Worm (Caenorhabditis elegans) whole organism, young adult: ENCODE measurements around the gene srh-15.

Source experiments
- B0019.2 ChIP-seq: fragments of 200-800 bp; sonication (Bioruptor generic); conservative IDR thresholded peaks from 2 replicates; pipeline ENCODE4 v1.3.6; 2022; ENCODE audit warnings: missing genetic modification reagents, missing genetic modification characterization, missing compliant biosample characterization
- D2030.7 ChIP-seq: fragments of 200-800 bp; sonication (Bioruptor generic); IDR thresholded peaks from 2 replicates; pipeline ENCODE4 v1.3.6; 2022; ENCODE audit warnings: missing genetic modification reagents, missing genetic modification characterization, missing compliant biosample characterization
- F10E7.11 ChIP-seq: sonication (generic microtip); optimal IDR thresholded peaks from 2 replicates; lab custom pipeline; 2017; ENCODE audit warnings: mild to moderate bottlenecking, missing genetic modification characterization, moderate library complexity, missing compliant biosample characterization
- F33H1.4 ChIP-seq: fragments of 200-800 bp; sonication (Bioruptor generic); IDR thresholded peaks from 2 replicates; pipeline ENCODE4 v1.3.6; 2022; ENCODE audit warnings: missing genetic modification reagents, missing genetic modification characterization, missing compliant biosample characterization
- F52B5.7 ChIP-seq: sonication (generic microtip); optimal IDR thresholded peaks from 2 replicates; lab custom pipeline; 2016; ENCODE audit warnings: mild to moderate bottlenecking, missing genetic modification characterization, missing compliant biosample characterization
- K11D2.4 ChIP-seq: fragments of 200-800 bp; sonication (Bioruptor generic); IDR thresholded peaks from 2 replicates; pipeline ENCODE4 v1.3.6; 2022; ENCODE audit warnings: missing genetic modification reagents, missing genetic modification characterization, missing compliant biosample characterization
- K12H6.12 ChIP-seq: fragments of 200-800 bp; sonication (Bioruptor generic); optimal IDR thresholded peaks from 2 replicates; lab custom pipeline; 2018; ENCODE audit warnings: mild to moderate bottlenecking, missing genetic modification characterization, missing compliant biosample characterization
- T07F8.4 ChIP-seq: sonication (generic microtip); optimal IDR thresholded peaks from 2 replicates; lab custom pipeline; 2016; ENCODE audit warnings: mild to moderate bottlenecking, missing genetic modification characterization, moderate library complexity, missing compliant biosample characterization
- T26A5.8 ChIP-seq: sonication (generic microtip); optimal IDR thresholded peaks from 2 replicates; lab custom pipeline; 2016; ENCODE audit warnings: missing genetic modification characterization, missing compliant biosample characterization
- Y95B8A.8 ChIP-seq: fragments of 200-800 bp; sonication (Bioruptor generic); IDR thresholded peaks from 2 replicates; pipeline ENCODE4 v1.3.6; 2022; ENCODE audit warnings: missing genetic modification reagents, missing genetic modification characterization, missing compliant biosample characterization
- ZK185.1 ChIP-seq: sonication (generic microtip); optimal IDR thresholded peaks from 2 replicates; lab custom pipeline; 2016; ENCODE audit warnings: mild to moderate bottlenecking, missing genetic modification characterization, missing compliant biosample characterization; ENCODE audit not compliant: poor library complexity, severe bottlenecking
- akir-1 ChIP-seq: fragments of 200-800 bp; sonication (Bioruptor generic); optimal IDR thresholded peaks from 2 replicates; lab custom pipeline; 2018; ENCODE audit warnings: mild to moderate bottlenecking, missing genetic modification characterization, moderate library complexity, missing compliant biosample characterization
- aptf-3 ChIP-seq: fragments of 200-800 bp; sonication (Bioruptor generic); IDR thresholded peaks from 2 replicates; pipeline ENCODE4 v1.3.6; 2022; ENCODE audit warnings: missing genetic modification characterization, missing compliant biosample characterization
- atf-7 ChIP-seq: sonication (generic microtip); optimal IDR thresholded peaks from 2 replicates; lab custom pipeline; 2017; ENCODE audit warnings: mild to moderate bottlenecking, missing genetic modification characterization, missing compliant biosample characterization
- attf-3 ChIP-seq: fragments of 200-800 bp; sonication (Bioruptor generic); conservative IDR thresholded peaks from 2 replicates; pipeline ENCODE4 v1.3.6; 2022; ENCODE audit warnings: missing genetic modification reagents, missing genetic modification characterization, missing compliant biosample characterization
- attf-5 ChIP-seq: fragments of 200-800 bp; sonication (Bioruptor generic); optimal IDR thresholded peaks from 2 replicates; lab custom pipeline; 2018; ENCODE audit warnings: mild to moderate bottlenecking, missing genetic modification characterization, missing compliant biosample characterization
- bed-2 ChIP-seq: fragments of 200-800 bp; sonication (Bioruptor generic); IDR thresholded peaks from 2 replicates; pipeline ENCODE4 v1.3.6; 2022; ENCODE audit warnings: missing genetic modification reagents, missing genetic modification characterization, missing compliant biosample characterization
- ceh-27 ChIP-seq: fragments of 200-800 bp; sonication (Bioruptor generic); optimal IDR thresholded peaks from 2 replicates; lab custom pipeline; 2018; ENCODE audit warnings: mild to moderate bottlenecking, missing genetic modification characterization, moderate library complexity, missing compliant biosample characterization
- dox-1 ChIP-seq: fragments of 200-800 bp; sonication (Bioruptor generic); IDR thresholded peaks from 2 replicates; pipeline ENCODE4 v1.3.6; 2022; ENCODE audit warnings: missing genetic modification reagents, missing genetic modification characterization, missing compliant biosample characterization
- efl-1 ChIP-seq: fragments of 150-350 bp; optimal IDR thresholded peaks from 2 replicates; lab custom pipeline; 2014; ENCODE audit warnings: missing biosample characterization, missing genetic modification reagents, missing genetic modification characterization
- ekl-4 ChIP-seq: fragments of 200-800 bp; sonication (Bioruptor generic); IDR thresholded peaks from 2 replicates; pipeline ENCODE4 v1.3.6; 2022; ENCODE audit warnings: missing genetic modification reagents, missing genetic modification characterization, missing compliant biosample characterization
- ets-4 ChIP-seq: fragments of 200-800 bp; sonication (Bioruptor generic); optimal IDR thresholded peaks from 2 replicates; lab custom pipeline; 2018; ENCODE audit warnings: mild to moderate bottlenecking, missing genetic modification characterization, missing compliant biosample characterization
- him-1 ChIP-seq: sonication (generic microtip); optimal IDR thresholded peaks from 2 replicates; lab custom pipeline; 2016; ENCODE audit warnings: missing genotype, missing genetic modification reagents, missing genetic modification characterization, missing compliant biosample characterization
- hlh-26 ChIP-seq: fragments of 200-800 bp; sonication (Bioruptor generic); conservative IDR thresholded peaks from 2 replicates; pipeline ENCODE4 v1.3.6; 2022; ENCODE audit warnings: missing genetic modification reagents, missing genetic modification characterization, missing compliant biosample characterization
- hmg-1.2 ChIP-seq: fragments of 200-800 bp; sonication (Bioruptor generic); IDR thresholded peaks from 2 replicates; pipeline ENCODE4 v1.3.6; 2022; ENCODE audit warnings: missing genetic modification reagents, missing genetic modification characterization, missing compliant biosample characterization
- hmg-20 ChIP-seq: fragments of 200-800 bp; sonication (Bioruptor generic); IDR thresholded peaks from 2 replicates; pipeline ENCODE4 v1.3.6; 2022; ENCODE audit warnings: missing genetic modification reagents, missing genetic modification characterization, missing compliant biosample characterization
- lin-40 ChIP-seq: sonication (generic microtip); optimal IDR thresholded peaks from 2 replicates; lab custom pipeline; 2016; ENCODE audit warnings: missing genetic modification characterization, mild to moderate bottlenecking, missing compliant biosample characterization, missing genotype, missing genetic modification reagents
- lin-54 ChIP-seq: fragments of 200-800 bp; sonication (Bioruptor generic); optimal IDR thresholded peaks from 2 replicates; lab custom pipeline; 2018; ENCODE audit warnings: mild to moderate bottlenecking, missing genetic modification characterization, missing compliant biosample characterization
- madf-10 ChIP-seq: sonication (generic microtip); optimal IDR thresholded peaks from 2 replicates; lab custom pipeline; 2016; ENCODE audit warnings: mild to moderate bottlenecking, missing genetic modification characterization, missing compliant biosample characterization
- madf-3 ChIP-seq: fragments of 200-800 bp; sonication (Bioruptor generic); IDR thresholded peaks from 2 replicates; pipeline ENCODE4 v1.3.6; 2022; ENCODE audit warnings: missing genetic modification reagents, missing genetic modification characterization, missing compliant biosample characterization
- madf-6 ChIP-seq: fragments of 200-800 bp; sonication (Bioruptor generic); IDR thresholded peaks from 2 replicates; pipeline ENCODE4 v1.3.6; 2022; ENCODE audit warnings: missing genetic modification reagents, missing genetic modification characterization, missing compliant biosample characterization
- madf-8 ChIP-seq: fragments of 200-800 bp; sonication (Bioruptor generic); conservative IDR thresholded peaks from 2 replicates; pipeline ENCODE4 v1.3.6; 2022; ENCODE audit warnings: missing genetic modification reagents, missing genetic modification characterization, missing compliant biosample characterization
- mxl-1 ChIP-seq: sonication (generic microtip); optimal IDR thresholded peaks from 2 replicates; lab custom pipeline; 2016; ENCODE audit warnings: missing genetic modification characterization, missing compliant biosample characterization
- nhr-120 ChIP-seq: fragments of 200-800 bp; sonication (Bioruptor generic); IDR thresholded peaks from 2 replicates; pipeline ENCODE4 v1.3.6; 2022; ENCODE audit warnings: missing genetic modification characterization, missing compliant biosample characterization
- rec-8 ChIP-seq, 2 experiments: sonication (generic microtip); optimal IDR thresholded peaks; 2 replicates each; lab custom pipeline; 2016; ENCODE audit warnings: mild to moderate bottlenecking in 2 of 2, missing genetic modification characterization in 2 of 2, missing genetic modification reagents in 2 of 2, missing genotype in 2 of 2, missing biosample characterization in 1 of 2, missing compliant biosample characterization in 1 of 2, moderate library complexity in 1 of 2
- snpc-1.1 ChIP-seq: sonication (generic microtip); optimal IDR thresholded peaks from 2 replicates; lab custom pipeline; 2017; ENCODE audit warnings: missing genetic modification characterization, mild to moderate bottlenecking, missing compliant biosample characterization, antibody characterized with exemption, moderate library complexity, missing genotype, missing genetic modification reagents; ENCODE audit not compliant: insufficient read depth
- snpc-3.4 ChIP-seq: sonication (generic microtip); optimal IDR thresholded peaks from 2 replicates; lab custom pipeline; 2017; ENCODE audit warnings: missing genetic modification characterization, mild to moderate bottlenecking, missing compliant biosample characterization, antibody characterized with exemption, moderate library complexity, missing genotype, missing genetic modification reagents
- snpc-4 ChIP-seq, 5 experiments: fragments of 150-350 bp in 1 of 5; sonication (generic microtip) in 4 of 5; optimal IDR thresholded peaks; 2 replicates each; lab custom pipeline; 2014 to 2018; ENCODE audit warnings: missing genetic modification characterization in 5 of 5, missing biosample characterization in 3 of 5, antibody characterized with exemption in 2 of 5, mild to moderate bottlenecking in 2 of 5, missing compliant biosample characterization in 2 of 5, missing genotype in 2 of 5, moderate library complexity in 2 of 5, missing genetic modification reagents in 1 of 5
- somi-1 ChIP-seq: fragments of 200-800 bp; sonication (Bioruptor generic); optimal IDR thresholded peaks from 2 replicates; lab custom pipeline; 2018; ENCODE audit warnings: mild to moderate bottlenecking, missing genetic modification characterization, missing compliant biosample characterization
- tbx-9 ChIP-seq: sonication (generic microtip); optimal IDR thresholded peaks from 2 replicates; lab custom pipeline; 2016; ENCODE audit warnings: borderline replicate concordance, missing genetic modification characterization, inconsistent platforms, missing compliant biosample characterization
- ztf-25 ChIP-seq: fragments of 200-800 bp; sonication (Bioruptor generic); IDR thresholded peaks from 2 replicates; pipeline ENCODE4 v1.3.6; 2022; ENCODE audit warnings: missing genetic modification reagents, missing genetic modification characterization, missing compliant biosample characterization
- ztf-26 ChIP-seq: sonication (generic microtip); optimal IDR thresholded peaks from 2 replicates; lab custom pipeline; 2017; ENCODE audit warnings: missing genetic modification characterization, missing compliant biosample characterization
- ztf-28 ChIP-seq: fragments of 200-800 bp; sonication (Bioruptor generic); IDR thresholded peaks from 2 replicates; pipeline ENCODE4 v1.3.6; 2022; ENCODE audit warnings: missing genetic modification reagents, missing genetic modification characterization, missing compliant biosample characterization
- ztf-3 ChIP-seq: fragments of 200-800 bp; sonication (Bioruptor generic); optimal IDR thresholded peaks from 2 replicates; lab custom pipeline; 2018; ENCODE audit warnings: mild to moderate bottlenecking, missing genetic modification characterization, missing compliant biosample characterization

Gene srh-15

DNA sequence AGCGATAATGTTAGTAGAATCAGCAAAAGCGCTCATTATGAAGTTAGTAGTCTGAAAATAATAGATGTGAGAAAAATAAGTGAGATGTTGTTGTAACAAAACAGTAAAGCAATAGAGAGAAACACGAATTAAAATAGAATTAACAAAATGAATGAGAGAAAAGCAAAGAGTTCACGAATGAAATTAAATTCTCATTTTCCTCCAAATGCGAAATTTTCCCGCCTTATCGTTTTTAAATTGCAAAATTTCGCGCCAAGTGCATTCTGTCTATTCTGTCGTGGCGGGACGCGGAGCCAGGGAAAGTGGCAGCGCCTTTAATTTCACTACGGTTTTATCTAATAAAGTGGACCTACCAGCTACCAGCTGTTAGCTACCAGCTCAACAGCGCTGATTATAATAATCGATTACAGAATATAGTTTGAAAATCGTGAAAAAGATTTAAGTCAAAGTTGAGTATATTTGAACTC, 8.5 kb upstream of the srh-15 start, which contains the start of gene nasp-2 (continued):
- TF ChIP-seq hlh-26 (GFP tag; lab: Robert Waterston, UW) (no peak), B0019.2 (GFP tag; lab: Robert Waterston, UW) (peak; percentile 95), snpc-1.1 (tag; lab: Kevin White, UChicago) (peak; percentile 68), hmg-20 (GFP tag; lab: Robert Waterston, UW) (peak; percentile 64), K11D2.4 (GFP tag; lab: Robert Waterston, UW) (no peak), aptf-3 (GFP tag; lab: Robert Waterston, UW) (no peak), mxl-1 (tag; lab: Kevin White, UChicago) (no peak), ets-4 (GFP tag; lab: Kevin White, UChicago) (no peak), lin-40 (tag; lab: Kevin White, UChicago) (no peak), ztf-3 (GFP tag; lab: Kevin White, UChicago) (no peak), K12H6.12 (no peak), ceh-27 (GFP tag; lab: Kevin White, UChicago) (peak; percentile 5), D2030.7 (GFP tag; lab: Robert Waterston, UW) (peak; percentile 98)

DNA sequence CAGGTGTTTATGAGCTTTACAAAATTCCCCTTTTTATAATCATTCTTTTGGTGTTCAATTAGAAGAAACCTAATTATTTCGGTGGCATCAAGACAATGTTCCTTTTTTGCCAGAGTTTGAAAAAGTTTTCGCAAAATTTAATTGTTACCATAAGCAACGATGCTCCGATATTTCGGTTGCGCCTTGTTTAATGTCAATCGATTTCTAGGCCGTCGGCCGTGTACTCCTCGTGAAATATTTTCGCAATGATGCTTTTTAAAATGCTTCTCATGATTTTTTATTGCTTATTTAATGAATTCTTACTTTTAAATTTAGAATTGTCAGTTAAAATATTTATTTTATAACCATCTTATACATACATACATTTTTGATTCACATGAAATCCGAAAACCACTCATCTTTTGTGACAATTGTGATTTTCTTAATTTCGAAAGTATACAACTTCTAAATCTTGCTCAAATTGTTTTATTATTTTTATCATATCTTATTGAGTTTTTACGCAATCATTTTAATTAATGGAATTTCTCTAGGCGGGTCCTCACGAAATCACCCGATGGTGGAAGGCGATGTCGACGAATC, 7.6 kb upstream of the srh-15 start, which contains the start of gene C50B6.3:
Gene C50B6.3 (plus strand): TSS at position 529 of the 579 bp plus-strand sequence.
- TF ChIP-seq efl-1 (GFP tag; lab: Kevin White, UChicago) (peak; percentile 11), ztf-25 (GFP tag; lab: Robert Waterston, UW) (no peak), madf-6 (GFP tag; lab: Robert Waterston, UW) (peak; percentile 82), Y95B8A.8 (GFP tag; lab: Robert Waterston, UW) (no peak), lin-40 (tag; lab: Kevin White, UChicago) (peak; percentile 65), attf-5 (GFP tag; lab: Kevin White, UChicago) (peak; percentile 41), lin-54 (GFP tag; lab: Kevin White, UChicago) (peak; percentile 71), F10E7.11 (tag; lab: Kevin White, UChicago) (no peak), T26A5.8 (tag; lab: Kevin White, UChicago) (no peak), snpc-3.4 (tag; lab: Kevin White, UChicago) (peak; percentile 42), T07F8.4 (no peak), tbx-9 (tag; lab: Kevin White, UChicago) (no peak), nhr-120 (GFP tag; lab: Robert Waterston, UW) (no peak), ztf-28 (0 out of 2 replicates have a peak, but pooled peaks have one; percentile 35), snpc-4 (GFP tag; optimal IDR thresholded peaks at IDR 0.05; lab: Kevin White, UChicago) (no peak), snpc-4 (tag; optimal IDR thresholded peaks at IDR 0.05; lab: Kevin White, UChicago) (peak in 2 of 4 experiments; percentile 31 to 45), attf-3 (peak; percentile 99), rec-8 (tag; optimal IDR thresholded peaks at IDR 0.05; lab: Kevin White, UChicago) (peak in 1 of 2 experiments; percentile 14), bed-2 (GFP tag; lab: Robert Waterston, UW) (0 out of 2 replicates have a peak, but pooled peaks have one; percentile 23), F33H1.4 (GFP tag; lab: Robert Waterston, UW) (peak; percentile 64), somi-1 (GFP tag; lab: Kevin White, UChicago) (no peak), madf-10 (tag; lab: Kevin White, UChicago) (peak; percentile 34), hmg-1.2 (0 out of 2 replicates have a peak, but pooled peaks have one; percentile 35), dox-1 (GFP tag; lab: Robert Waterston, UW) (peak; percentile 60; the same call in 1 of the 2 replicates), ztf-26 (no peak), ekl-4 (GFP tag; lab: Robert Waterston, UW) (no peak), akir-1 (GFP tag; lab: Kevin White, UChicago) (peak; percentile 63), madf-8 (peak; percentile 27; the same call in 1 of the 2 replicates), D2030.7 (GFP tag; lab: Robert Waterston, UW) (peak; percentile 48; the same call in 1 of the 2 replicates), him-1 (tag; lab: Kevin White, UChicago) (no peak), madf-3 (GFP tag; lab: Robert Waterston, UW) (0 out of 2 replicates have a peak, but pooled peaks have one; percentile 33), ZK185.1 (peak; percentile 96), F52B5.7 (no peak), atf-7 (tag; lab: Kevin White, UChicago) (no peak)
